Fruit fly (Drosophila melanogaster): Measurements from ENCODE around the gene robl37BC.

The robl37BC gene

dm6 chr2L:19009130-19009529, 1.5 kb upstream of the robl37BC start, which contains the start of gene RpL30 (continued):
- peak; percentile 87 for TF ChIP-seq Dek (tag; optimal IDR thresholded peaks at IDR 0.05)
- TF ChIP-seq Doc3 (GFP tag; IDR thresholded peaks at IDR 0.05; ENCODE audit: partially characterized antibody), result peak; percentile 26; the same call in 1 of the 3 replicates
- peak; percentile 58 for TF ChIP-seq hbn (GFP tag; IDR thresholded peaks at IDR 0.05; ENCODE audit: partially characterized antibody)
- peak in 1 of 2 experiments; percentile 84 for TF ChIP-seq insv (GFP tag; optimal IDR thresholded peaks at IDR 0.05)
- peak; percentile 90 for TF ChIP-seq gro (GFP tag; optimal IDR thresholded peaks at IDR 0.05)
- peak; percentile 90 for TF ChIP-seq CG34422 (GFP tag; IDR thresholded peaks at IDR 0.05)
- TF ChIP-seq CG7839 (tag; optimal IDR thresholded peaks at IDR 0.05), result peak; percentile 85
- TF ChIP-seq CG3407 (GFP tag; optimal IDR thresholded peaks at IDR 0.05), result peak; percentile 90
- peak; percentile 20; the same call in 1 of the 3 replicates for TF ChIP-seq HLH4C (GFP tag; IDR thresholded peaks at IDR 0.05; ENCODE audit: partially characterized antibody)
- peak; percentile 87 for TF ChIP-seq gcm2 (GFP tag; optimal IDR thresholded peaks at IDR 0.05)
- peak; percentile 76 for TF ChIP-seq BEAF-32 (GFP tag; optimal IDR thresholded peaks at IDR 0.05)
- TF ChIP-seq CG4282 (GFP tag; optimal IDR thresholded peaks at IDR 0.05), result peak; percentile 87
- peak; percentile 92 for TF ChIP-seq CG9609 (GFP tag; optimal IDR thresholded peaks at IDR 0.05)
- peak; percentile 85 for TF ChIP-seq CG11695 (GFP tag; IDR thresholded peaks at IDR 0.05)
- TF ChIP-seq NfI (GFP tag; optimal IDR thresholded peaks at IDR 0.05), result peak; percentile 93
- peak; percentile 76 for TF ChIP-seq dmrt99B (tag; optimal IDR thresholded peaks at IDR 0.05)
- TF ChIP-seq CG32532 (GFP tag; IDR thresholded peaks at IDR 0.05), result peak; percentile 93
- peak; percentile 91 for TF ChIP-seq phol (tag; optimal IDR thresholded peaks at IDR 0.05)
- TF ChIP-seq prd (optimal IDR thresholded peaks at IDR 0.05), result no peak
- TF ChIP-seq prd (GFP tag; IDR thresholded peaks at IDR 0.05), result peak; percentile 71
- TF ChIP-seq cato (GFP tag; optimal IDR thresholded peaks at IDR 0.05; ENCODE audit: borderline replicate concordance), result peak; percentile 9
- TF ChIP-seq CG8290 (GFP tag; optimal IDR thresholded peaks at IDR 0.05), result peak; percentile 90
- peak; percentile 84 to 98 for TF ChIP-seq CG8290 (tag; optimal IDR thresholded peaks at IDR 0.05)
- peak; percentile 72 for TF ChIP-seq CG30403 (GFP tag; optimal IDR thresholded peaks at IDR 0.05)
- TF ChIP-seq ATbp (GFP tag; optimal IDR thresholded peaks at IDR 0.05), result peak; percentile 91
- TF ChIP-seq dmrt11E (tag; optimal IDR thresholded peaks at IDR 0.05), result peak; percentile 79
- peak; percentile 87 for TF ChIP-seq CG2712 (tag; optimal IDR thresholded peaks at IDR 0.05)
- TF ChIP-seq Bdp1 (GFP tag; optimal IDR thresholded peaks at IDR 0.05), result peak; percentile 75
- TF ChIP-seq Mad (GFP tag; optimal IDR thresholded peaks at IDR 0.05), result peak; percentile 91
- peak; percentile 68 for TF ChIP-seq CG12155 (GFP tag; optimal IDR thresholded peaks at IDR 0.05)
- peak; percentile 87 for TF ChIP-seq gcm (GFP tag; optimal IDR thresholded peaks at IDR 0.05)
- TF ChIP-seq sd (tag; optimal IDR thresholded peaks at IDR 0.05), result peak; percentile 88
- TF ChIP-seq so (GFP tag; IDR thresholded peaks at IDR 0.05), result peak; percentile 92
- TF ChIP-seq CG11560 (tag; IDR thresholded peaks at IDR 0.05), result peak; percentile 79; the same call in 2 of the 3 replicates
- TF ChIP-seq fu2 (GFP tag; optimal IDR thresholded peaks at IDR 0.05), result peak; percentile 77
- peak; percentile 81 for TF ChIP-seq CG3065 (GFP tag; optimal IDR thresholded peaks at IDR 0.05)
- TF ChIP-seq org-1 (GFP tag; optimal IDR thresholded peaks at IDR 0.05), result peak; percentile 94
- peak; percentile 72 for TF ChIP-seq lmd (GFP tag; IDR thresholded peaks at IDR 0.05)
- TF ChIP-seq lbe (GFP tag; optimal IDR thresholded peaks at IDR 0.05), result peak; percentile 87
- peak; percentile 75 for TF ChIP-seq oc (tag; optimal IDR thresholded peaks at IDR 0.05)
- TF ChIP-seq CG6254 (GFP tag; optimal IDR thresholded peaks at IDR 0.05), result peak; percentile 87
- TF ChIP-seq CG13894 (tag; optimal IDR thresholded peaks at IDR 0.05), result peak; percentile 92
- peak; percentile 78 for TF ChIP-seq Dip3 (GFP tag; optimal IDR thresholded peaks at IDR 0.05)
- TF ChIP-seq CG12219 (GFP tag; optimal IDR thresholded peaks at IDR 0.05), result peak; percentile 91
- peak; percentile 100 for TF ChIP-seq dm (GFP tag; optimal IDR thresholded peaks at IDR 0.05)
- TF ChIP-seq CG3847 (GFP tag; IDR thresholded peaks at IDR 0.05), result peak; percentile 96
- TF ChIP-seq HmgZ (tag; optimal IDR thresholded peaks at IDR 0.05), result peak; percentile 97
- peak; percentile 98 for TF ChIP-seq caup (GFP tag; optimal IDR thresholded peaks at IDR 0.05; ENCODE audit: severe bottlenecking)
- TF ChIP-seq CG33557 (GFP tag; optimal IDR thresholded peaks at IDR 0.05), result peak; percentile 67
- peak; percentile 96 for TF ChIP-seq CG18599 (GFP tag; optimal IDR thresholded peaks at IDR 0.05)

Measured in whole organism, embryonic.